Fruit fly (Drosophila melanogaster) whole organism, prepupa: ENCODE results near the gene CG13970.

Experiments used
- CG1621 ChIP-seq: fragments of 200-800 bp; sonication (Bioruptor generic); optimal IDR thresholded peaks from 3 replicates; lab custom pipeline; 2018; ENCODE audit warnings: missing biosample characterization, mild to moderate bottlenecking, missing genetic modification characterization
- CG3032 ChIP-seq: fragments of 200-800 bp; optimal IDR thresholded peaks from 2 replicates; lab custom pipeline; 2019; ENCODE audit warnings: missing biosample characterization, mild to moderate bottlenecking, missing genetic modification characterization, moderate library complexity
- Eip75B ChIP-seq: fragments of 200-800 bp; sonication (Bioruptor generic); optimal IDR thresholded peaks from 3 replicates; lab custom pipeline; 2016; ENCODE audit warnings: missing biosample characterization, missing genetic modification characterization
- Ets21C ChIP-seq: fragments of 200-800 bp; sonication (Bioruptor generic); optimal IDR thresholded peaks from 3 replicates; lab custom pipeline; 2016; ENCODE audit warnings: missing biosample characterization, missing genetic modification characterization
- OdsH ChIP-seq: fragments of 200-800 bp; sonication (Bioruptor generic); optimal IDR thresholded peaks from 3 replicates; lab custom pipeline; 2016; ENCODE audit warnings: missing biosample characterization, missing genetic modification characterization
- achi ChIP-seq: fragments of 200-800 bp; sonication (Bioruptor generic); optimal IDR thresholded peaks from 3 replicates; lab custom pipeline; 2016; ENCODE audit warnings: missing biosample characterization, missing genetic modification characterization
- cyc ChIP-seq: fragments of 200-800 bp; sonication (Bioruptor generic); optimal IDR thresholded peaks from 3 replicates; lab custom pipeline; 2016; ENCODE audit warnings: missing biosample characterization, missing genetic modification characterization
- svp ChIP-seq: fragments of 200-800 bp; sonication (Bioruptor generic); peaks from one replicate; lab custom pipeline; 2016; ENCODE audit warnings: missing biosample characterization, missing genetic modification characterization

- no peak for TF ChIP-seq OdsH (GFP tag; lab: Kevin White, UChicago)
- no peak for TF ChIP-seq cyc
- TF ChIP-seq svp (GFP tag; lab: Kevin White, UChicago), result no peak
- no peak for TF ChIP-seq CG1621 (tag; lab: Kevin White, UChicago)
- no peak for TF ChIP-seq Eip75B
- TF ChIP-seq Ets21C (GFP tag; lab: Kevin White, UChicago), result no peak
- no peak for TF ChIP-seq achi (GFP tag; lab: Kevin White, UChicago)
- no peak for TF ChIP-seq CG3032 (tag; lab: Kevin White, UChicago)
Measured at dm6 chr2L:20069158-20070016, 34.6 kb downstream of the CG13970 start.
